Worm (Caenorhabditis elegans) whole organism, L4 larva: ENCODE results near the gene T22C8.6.

Experiments used
- D1046.2 ChIP-seq: fragments of 200-800 bp; sonication (Bioruptor generic); IDR thresholded peaks from 2 replicates; pipeline ENCODE4 v1.3.6; 2022; ENCODE audit warnings: missing genetic modification characterization, missing compliant biosample characterization
- F26F4.8 ChIP-seq: fragments of 200-800 bp; sonication (Bioruptor generic); conservative IDR thresholded peaks from 2 replicates; pipeline ENCODE4 v1.3.6; 2022; ENCODE audit warnings: missing genetic modification characterization, missing compliant biosample characterization
- F37D6.2 ChIP-seq: sonication (generic microtip); optimal IDR thresholded peaks from 2 replicates; lab custom pipeline; 2016; ENCODE audit warnings: mild to moderate bottlenecking, missing genetic modification characterization, missing compliant biosample characterization
- F44E2.7 ChIP-seq: fragments of 200-800 bp; sonication (Bioruptor generic); IDR thresholded peaks from 2 replicates; pipeline ENCODE4 v2.1.2; 2022; ENCODE audit warnings: missing genetic modification characterization, missing compliant biosample characterization
- Y48G9A.11 ChIP-seq: fragments of 200-800 bp; sonication (Bioruptor generic); IDR thresholded peaks from 2 replicates; pipeline ENCODE4 v1.3.6; 2022; ENCODE audit warnings: missing genetic modification reagents, missing genetic modification characterization, missing compliant biosample characterization
- Y5F2A.4 ChIP-seq: fragments of 200-800 bp; sonication (Bioruptor generic); optimal IDR thresholded peaks from 2 replicates; lab custom pipeline; 2018; ENCODE audit warnings: mild to moderate bottlenecking, missing genetic modification characterization, missing compliant biosample characterization
- Y75B8A.6 ChIP-seq: fragments of 200-800 bp; sonication (Bioruptor generic); IDR thresholded peaks from 2 replicates; pipeline ENCODE4 v1.3.6; 2022; ENCODE audit warnings: missing genetic modification reagents, missing genetic modification characterization, missing compliant biosample characterization
- ZK546.5 ChIP-seq, 2 experiments: sonication (generic microtip); optimal IDR thresholded peaks; 2 replicates each; lab custom pipeline; 2017; ENCODE audit warnings: missing biosample characterization in 2 of 2, missing genetic modification characterization in 2 of 2
- aha-1 ChIP-seq: fragments of 150-350 bp; peaks from one replicate; lab custom pipeline; 2014; ENCODE audit warnings: missing biosample characterization, missing genetic modification characterization
- arid-1 ChIP-seq: fragments of 200-800 bp; sonication (Bioruptor generic); conservative IDR thresholded peaks from 2 replicates; pipeline ENCODE4 v1.3.6; 2022; ENCODE audit warnings: missing genetic modification reagents, missing genetic modification characterization, missing compliant biosample characterization
- attf-4 ChIP-seq: sonication (generic microtip); optimal IDR thresholded peaks from 3 replicates; lab custom pipeline; 2017; ENCODE audit warnings: missing biosample characterization, missing genetic modification characterization
- ceh-62 ChIP-seq: sonication (generic microtip); optimal IDR thresholded peaks from 2 replicates; lab custom pipeline; 2017; ENCODE audit warnings: missing biosample characterization, missing genetic modification characterization
- ces-1 ChIP-seq: fragments of 150-350 bp; sonication (generic microtip); optimal IDR thresholded peaks from 4 replicates; lab custom pipeline; 2014; ENCODE audit warnings: missing biosample characterization, missing genetic modification reagents, missing genetic modification characterization
- daf-12 ChIP-seq: fragments of 150-350 bp; optimal IDR thresholded peaks from 2 replicates; lab custom pipeline; 2014; ENCODE audit warnings: missing biosample characterization, missing genetic modification reagents, missing genetic modification characterization
- daf-16 ChIP-seq, 3 experiments: sonication (generic microtip); optimal IDR thresholded peaks; 2 replicates each; lab custom pipeline; 2016 to 2017; ENCODE audit warnings: missing genetic modification characterization in 3 of 3, missing genetic modification reagents in 3 of 3, mild to moderate bottlenecking in 2 of 3, missing compliant biosample characterization in 2 of 3, missing biosample characterization in 1 of 3, moderate library complexity in 1 of 3
- dmd-8 ChIP-seq: fragments of 200-800 bp; sonication (Bioruptor generic); IDR thresholded peaks from 2 replicates; pipeline ENCODE4 v1.3.6; 2022; ENCODE audit warnings: missing genetic modification characterization, missing compliant biosample characterization
- dmd-9 ChIP-seq: fragments of 200-800 bp; sonication (Bioruptor generic); IDR thresholded peaks from 2 replicates; pipeline ENCODE4 v1.3.6; 2022; ENCODE audit warnings: missing genetic modification reagents, missing genetic modification characterization, missing compliant biosample characterization
- duxl-1 ChIP-seq: sonication (generic microtip); optimal IDR thresholded peaks from 2 replicates; lab custom pipeline; 2016; ENCODE audit warnings: mild to moderate bottlenecking, missing genetic modification characterization, moderate library complexity, missing compliant biosample characterization; ENCODE audit not compliant: poor library complexity
- dve-1 ChIP-seq: sonication (generic microtip); optimal IDR thresholded peaks from 2 replicates; lab custom pipeline; 2017; ENCODE audit warnings: antibody characterized with exemption, mild to moderate bottlenecking, missing genetic modification characterization, missing compliant biosample characterization; ENCODE audit not compliant: insufficient read depth
- egl-27 ChIP-seq: sonication (generic microtip); optimal IDR thresholded peaks from 3 replicates; lab custom pipeline; 2017; ENCODE audit warnings: missing biosample characterization, missing genetic modification reagents, missing genetic modification characterization
- fkh-10 ChIP-seq: fragments of 150-350 bp; optimal IDR thresholded peaks from 2 replicates; lab custom pipeline; 2014; ENCODE audit warnings: missing biosample characterization, missing genetic modification reagents, missing genetic modification characterization
- lin-1 ChIP-seq: fragments of 200-800 bp; sonication (Bioruptor generic); IDR thresholded peaks from 2 replicates; pipeline ENCODE4 v1.3.6; 2022; ENCODE audit warnings: missing genetic modification reagents, missing genetic modification characterization, missing compliant biosample characterization
- lin-38 ChIP-seq: fragments of 200-800 bp; sonication (Bioruptor generic); IDR thresholded peaks from 2 replicates; pipeline ENCODE4 v1.3.6; 2022; ENCODE audit warnings: missing genetic modification reagents, missing genetic modification characterization, missing compliant biosample characterization
- lin-39 ChIP-seq: fragments of 150-350 bp; optimal IDR thresholded peaks from 2 replicates; lab custom pipeline; 2014; ENCODE audit warnings: missing biosample characterization, missing genetic modification reagents, missing genetic modification characterization
- mdl-1 ChIP-seq, 2 experiments: fragments of 150-350 bp in 1 of 2; sonication (generic microtip) in 1 of 2; optimal IDR thresholded peaks; 2 replicates each; lab custom pipeline; 2014 to 2017; ENCODE audit warnings: missing biosample characterization in 2 of 2, missing genetic modification characterization in 2 of 2
- nhr-102 ChIP-seq: sonication (generic microtip); optimal IDR thresholded peaks from 2 replicates; lab custom pipeline; 2016; ENCODE audit warnings: mild to moderate bottlenecking, missing genetic modification characterization, moderate library complexity, missing compliant biosample characterization
- nhr-11 ChIP-seq: fragments of 150-350 bp; optimal IDR thresholded peaks from 2 replicates; lab custom pipeline; 2014; ENCODE audit warnings: missing biosample characterization, missing genetic modification characterization
- nhr-237 ChIP-seq: sonication (generic microtip); optimal IDR thresholded peaks from 2 replicates; lab custom pipeline; 2017; ENCODE audit warnings: missing biosample characterization, missing genetic modification characterization
- nhr-25 ChIP-seq: sonication (generic microtip); optimal IDR thresholded peaks from 2 replicates; lab custom pipeline; 2017; ENCODE audit warnings: missing genetic modification characterization, mild to moderate bottlenecking, missing compliant biosample characterization, antibody characterized with exemption, moderate library complexity, borderline replicate concordance; ENCODE audit not compliant: insufficient read depth
- nhr-28 ChIP-seq: fragments of 150-350 bp; optimal IDR thresholded peaks from 2 replicates; lab custom pipeline; 2014; ENCODE audit warnings: missing biosample characterization, missing genetic modification characterization
- nhr-42 ChIP-seq: fragments of 200-800 bp; sonication (Bioruptor generic); IDR thresholded peaks from 2 replicates; pipeline ENCODE4 v1.3.6; 2022; ENCODE audit warnings: missing genetic modification characterization, missing compliant biosample characterization
- nhr-6 ChIP-seq: fragments of 150-350 bp; optimal IDR thresholded peaks from 2 replicates; lab custom pipeline; 2014; ENCODE audit warnings: missing biosample characterization, missing genetic modification characterization
- pha-4 ChIP-seq, 2 experiments: fragments of 150-350 bp in 1 of 2; fragments of 200-800 bp in 1 of 2; sonication (Bioruptor generic) in 1 of 2; IDR thresholded peaks in 1 of 2; optimal IDR thresholded peaks in 1 of 2; 2 replicates each; pipeline versions ENCODE4 v1.3.6 to Lab custom; 2014 to 2022; ENCODE audit warnings: missing genetic modification characterization in 2 of 2, missing genetic modification reagents in 2 of 2, missing biosample characterization in 1 of 2, missing compliant biosample characterization in 1 of 2
- rbr-2 ChIP-seq: sonication (generic microtip); optimal IDR thresholded peaks from 2 replicates; lab custom pipeline; 2016; ENCODE audit warnings: missing genotype, missing genetic modification characterization, missing compliant biosample characterization
- saeg-2 ChIP-seq: fragments of 200-800 bp; sonication (Bioruptor generic); IDR thresholded peaks from 2 replicates; pipeline ENCODE4 v1.3.6; 2022; ENCODE audit warnings: missing genetic modification reagents, missing genetic modification characterization, missing compliant biosample characterization
- set-16 ChIP-seq: fragments of 200-800 bp; sonication (Bioruptor generic); IDR thresholded peaks from 2 replicates; pipeline ENCODE4 v1.3.6; 2022; ENCODE audit warnings: missing genetic modification reagents, missing genetic modification characterization, missing compliant biosample characterization
- skn-1 ChIP-seq: fragments of 150-350 bp; optimal IDR thresholded peaks from 2 replicates; lab custom pipeline; 2014; ENCODE audit warnings: missing biosample characterization, missing genetic modification characterization
- spr-3 ChIP-seq: fragments of 200-800 bp; sonication (Bioruptor generic); optimal IDR thresholded peaks from 2 replicates; lab custom pipeline; 2018; ENCODE audit warnings: mild to moderate bottlenecking, missing genetic modification characterization, missing compliant biosample characterization
- tra-1 ChIP-seq: fragments of 200-800 bp; sonication (Bioruptor generic); IDR thresholded peaks from 2 replicates; pipeline ENCODE4 v1.3.6; 2022; ENCODE audit warnings: missing genetic modification reagents, missing genetic modification characterization, missing compliant biosample characterization
- unc-130 ChIP-seq: sonication (generic microtip); optimal IDR thresholded peaks from 2 replicates; lab custom pipeline; 2016; ENCODE audit warnings: missing genetic modification reagents, missing genetic modification characterization, missing compliant biosample characterization
- unc-62 ChIP-seq, 3 experiments: fragments of 150-350 bp in 1 of 3; sonication (generic microtip); optimal IDR thresholded peaks in 2 of 3; peaks in 1 of 3; 1 replicate in 1 of 3; 2 replicates in 2 of 3; lab custom pipeline; 2014 to 2017; ENCODE audit warnings: missing biosample characterization in 3 of 3, missing genetic modification characterization in 3 of 3, missing genetic modification reagents in 3 of 3, missing genotype in 1 of 3
- vab-7 ChIP-seq: fragments of 200-800 bp; sonication (Bioruptor generic); IDR thresholded peaks from 2 replicates; pipeline ENCODE4 v1.3.6; 2022; ENCODE audit warnings: missing genetic modification reagents, missing genetic modification characterization, missing compliant biosample characterization
- zfp-2 ChIP-seq: sonication (generic microtip); optimal IDR thresholded peaks from 2 replicates; lab custom pipeline; 2016; ENCODE audit warnings: mild to moderate bottlenecking, missing genetic modification characterization, missing compliant biosample characterization
- zip-11 ChIP-seq: fragments of 200-800 bp; sonication (Bioruptor generic); IDR thresholded peaks from 2 replicates; pipeline ENCODE4 v1.3.6; 2022; ENCODE audit warnings: missing genetic modification characterization, missing compliant biosample characterization
- zip-2 ChIP-seq: fragments of 150-350 bp; optimal IDR thresholded peaks from 2 replicates; lab custom pipeline; 2014; ENCODE audit warnings: missing biosample characterization, missing genetic modification characterization
- ztf-11 ChIP-seq: fragments of 150-350 bp; optimal IDR thresholded peaks from 2 replicates; lab custom pipeline; 2014; ENCODE audit warnings: missing biosample characterization, missing genetic modification characterization

Gene T22C8.6

ce11 chrII:8627907-8628306, 2.2 kb downstream of the T22C8.6 start:
- TF ChIP-seq aha-1 (tag; lab: Kevin White, UChicago) (peak; percentile 93), lin-39 (tag; lab: Kevin White, UChicago) (no peak)

- peak in 1 of 2 experiments; percentile 78 for TF ChIP-seq unc-62 (GFP tag; optimal IDR thresholded peaks at IDR 0.05 in 1 of 2; lab: Kevin White, UChicago)
- no peak for TF ChIP-seq unc-62 (tag; optimal IDR thresholded peaks at IDR 0.05; lab: Kevin White, UChicago)
- no peak for TF ChIP-seq ZK546.5 (tag; optimal IDR thresholded peaks at IDR 0.05; lab: Kevin White, UChicago)
- TF ChIP-seq, all 104 proteins: peak for 1
Observed at ce11 chrII:8626598-8626997, 3.5 kb downstream of the T22C8.6 start.

ce11 chrII:8625163-8625562, 4.9 kb downstream of the T22C8.6 start, which contains the start of gene sptf-2:
Gene sptf-2, plus strand, starts transcription at chrII:8625459.
- TF ChIP-seq lin-39 (tag; lab: Kevin White, UChicago) = no peak
- no peak for TF ChIP-seq Y5F2A.4 (GFP tag; lab: Kevin White, UChicago)
- TF ChIP-seq Y75B8A.6 (GFP tag; lab: Robert Waterston, UW) = no peak
- no peak for TF ChIP-seq attf-4
- no peak for TF ChIP-seq dmd-9 (GFP tag; lab: Robert Waterston, UW)
- no peak; the same call in 1 of the 2 replicates for TF ChIP-seq lin-1 (GFP tag; lab: Robert Waterston, UW)
- no peak for TF ChIP-seq F44E2.7
- no peak for TF ChIP-seq fkh-10 (GFP tag; lab: Kevin White, UChicago)
- peak; percentile 79 for TF ChIP-seq dve-1 (tag; lab: Kevin White, UChicago)
- peak; percentile 59 for TF ChIP-seq nhr-6
- no peak for TF ChIP-seq saeg-2 (GFP tag; lab: Robert Waterston, UW)
- no peak for TF ChIP-seq ztf-11
- no peak for TF ChIP-seq nhr-42
- TF ChIP-seq vab-7 = no peak
- no peak for TF ChIP-seq egl-27 (tag; lab: Kevin White, UChicago)
- no peak for TF ChIP-seq nhr-25 (tag; lab: Kevin White, UChicago)
- peak in 1 of 2 experiments; percentile 7 for TF ChIP-seq daf-16 (GFP tag; optimal IDR thresholded peaks at IDR 0.05; lab: Kevin White, UChicago)
- TF ChIP-seq daf-16 (tag; optimal IDR thresholded peaks at IDR 0.05; lab: Kevin White, UChicago) = peak; percentile 85
- TF ChIP-seq unc-130 (GFP tag; lab: Kevin White, UChicago) = no peak
- no peak for TF ChIP-seq skn-1 (tag; lab: Kevin White, UChicago)
- no peak for TF ChIP-seq daf-12 (tag; lab: Kevin White, UChicago)
- TF ChIP-seq zip-11 (GFP tag; lab: Robert Waterston, UW) = no peak
- TF ChIP-seq nhr-11 (tag; lab: Kevin White, UChicago) = no peak
- TF ChIP-seq dmd-8 (GFP tag; lab: Robert Waterston, UW) = no peak
- TF ChIP-seq Y48G9A.11 (GFP tag; lab: Robert Waterston, UW) = no peak
- TF ChIP-seq set-16 (GFP tag; lab: Robert Waterston, UW) = no peak; the same call in 1 of the 2 replicates
- peak; percentile 92 for TF ChIP-seq nhr-28 (tag; lab: Kevin White, UChicago)
- TF ChIP-seq tra-1 (GFP tag; lab: Robert Waterston, UW) = peak; percentile 86
- no peak for TF ChIP-seq nhr-237
- TF ChIP-seq ceh-62 (tag; lab: Kevin White, UChicago) = no peak
- TF ChIP-seq D1046.2 = no peak
- no peak for TF ChIP-seq rbr-2 (tag; lab: Kevin White, UChicago)
- no peak for TF ChIP-seq arid-1 (GFP tag; lab: Robert Waterston, UW)
- TF ChIP-seq zip-2 = no peak
- no peak for TF ChIP-seq duxl-1 (tag; lab: Kevin White, UChicago)
- no peak for TF ChIP-seq ces-1 (GFP tag; lab: Kevin White, UChicago)
- TF ChIP-seq aha-1 (tag; lab: Kevin White, UChicago) = peak; percentile 50
- no peak for TF ChIP-seq nhr-102 (tag; lab: Kevin White, UChicago)
- TF ChIP-seq F37D6.2 (tag; lab: Kevin White, UChicago) = no peak
- TF ChIP-seq lin-38 (GFP tag; lab: Robert Waterston, UW) = no peak
- TF ChIP-seq F26F4.8 (GFP tag; lab: Robert Waterston, UW) = no peak
- peak; percentile 34; the same call in 1 of the 2 replicates for TF ChIP-seq pha-4 (GFP tag; IDR thresholded peaks at IDR 0.05; lab: Robert Waterston, UW)
- TF ChIP-seq pha-4 (tag; optimal IDR thresholded peaks at IDR 0.05; lab: Kevin White, UChicago) = no peak
- TF ChIP-seq spr-3 (GFP tag; lab: Kevin White, UChicago) = no peak
- TF ChIP-seq mdl-1 (tag; optimal IDR thresholded peaks at IDR 0.05; lab: Kevin White, UChicago) = no peak
- no peak for TF ChIP-seq zfp-2
